Fruit fly (Drosophila melanogaster): ENCODE data around the gene f.

dm6 chrX:17290154-17290959 lies 57.6 kb downstream of the f start:
- no peak for TF ChIP-seq CG15073 (GFP tag; optimal IDR thresholded peaks at IDR 0.05)
- TF ChIP-seq CG4404 (GFP tag; IDR thresholded peaks at IDR 0.05), result no peak
- no peak for TF ChIP-seq CG31365 (tag; optimal IDR thresholded peaks at IDR 0.05)
- no peak for TF ChIP-seq CG18764 (GFP tag; optimal IDR thresholded peaks at IDR 0.05)
- TF ChIP-seq kah (GFP tag; optimal IDR thresholded peaks at IDR 0.05), result no peak

Measured in whole organism, embryonic.